Fruit fly (Drosophila melanogaster) whole organism, wandering third instar larva: Measurements from ENCODE around the gene na.

Experiments
- CG32264 ChIP-seq: fragments of 200-800 bp; sonication (Bioruptor generic); optimal IDR thresholded peaks from 2 replicates; lab custom pipeline; 2016; ENCODE audit warnings: missing biosample characterization, missing genetic modification characterization
- Hr78 ChIP-seq: fragments of >200 bp; optimal IDR thresholded peaks from 2 replicates; lab custom pipeline; 2017; ENCODE audit warnings: missing biosample characterization, missing genetic modification characterization
- N ChIP-seq: fragments of >200 bp; optimal IDR thresholded peaks from 2 replicates; lab custom pipeline; 2018; ENCODE audit warnings: missing biosample characterization, missing external identifiers, missing genetic modification characterization
- OdsH ChIP-seq: fragments of 200-800 bp; sonication (Bioruptor generic); optimal IDR thresholded peaks from 2 replicates; lab custom pipeline; 2016; ENCODE audit warnings: missing biosample characterization, mild to moderate bottlenecking, missing genetic modification characterization
- Vsx2 ChIP-seq: fragments of 200-300, 225-300 bp; sonication (Bioruptor generic); optimal IDR thresholded peaks from 2 replicates; lab custom pipeline; 2018; ENCODE audit warnings: missing biosample characterization, missing genetic modification characterization; ENCODE audit not compliant: partially characterized antibody
- br ChIP-seq: fragments of 200-800 bp; sonication (Bioruptor generic); optimal IDR thresholded peaks from 2 replicates; lab custom pipeline; 2016; ENCODE audit warnings: missing biosample characterization, missing genetic modification characterization
- dmrt93B ChIP-seq: fragments of 200-800 bp; sonication (Bioruptor generic); optimal IDR thresholded peaks from 2 replicates; lab custom pipeline; 2018; ENCODE audit warnings: missing biosample characterization, mild to moderate bottlenecking, missing genetic modification characterization
- h ChIP-seq: fragments of 200-800 bp; sonication (Bioruptor generic); optimal IDR thresholded peaks from 3 replicates; lab custom pipeline; 2016; ENCODE audit warnings: missing biosample characterization, mild to moderate bottlenecking, missing genetic modification characterization
- tai ChIP-seq: sonication (Bioruptor generic); optimal IDR thresholded peaks from 2 replicates; lab custom pipeline; 2016; ENCODE audit warnings: missing biosample characterization, missing genetic modification characterization
- usp ChIP-seq: fragments of >200 bp; optimal IDR thresholded peaks from 2 replicates; lab custom pipeline; 2017; ENCODE audit warnings: missing biosample characterization, missing genetic modification characterization

- TF ChIP-seq usp (GFP tag; lab: Kevin White, UChicago) (no peak), N (GFP tag; lab: Kevin White, UChicago) (no peak), Hr78 (GFP tag; lab: Kevin White, UChicago) (no peak), br (GFP tag; lab: Kevin White, UChicago) (no peak), tai (no peak), h (GFP tag; lab: Kevin White, UChicago) (no peak), Vsx2 (GFP tag; lab: Kevin White, UChicago) (no peak), dmrt93B (GFP tag; lab: Kevin White, UChicago) (no peak), CG32264 (GFP tag; lab: Kevin White, UChicago) (no peak), OdsH (no peak)
These were observed 44.2 kb upstream of the na start for dm6 chrX:14221995-14222394.
